Worm (Caenorhabditis elegans): ENCODE data around the gene crn-4.

- TF ChIP-seq T22C8.4 (GFP tag; IDR thresholded peaks at IDR 0.05) (no peak), med-1 (GFP tag; optimal IDR thresholded peaks at IDR 0.05; ENCODE audit: insufficient read depth) (no peak), ztf-29 (GFP tag; IDR thresholded peaks at IDR 0.05) (no peak), tab-1 (GFP tag; IDR thresholded peaks at IDR 0.05) (no peak), ztf-23 (GFP tag; IDR thresholded peaks at IDR 0.05) (no peak), ref-1 (GFP tag; conservative IDR thresholded peaks at IDR 0.05) (no peak), flt-1 (GFP tag; IDR thresholded peaks at IDR 0.05) (no peak), klf-2 (GFP tag; conservative IDR thresholded peaks at IDR 0.05) (no peak)
These were observed 43.4 kb downstream of the crn-4 start for ce11 chrX:2214454-2214853.
